Worm (Caenorhabditis elegans) whole organism, L4 larva: ENCODE measurements around the gene dkc-1.

Experiments used
- D1046.2 ChIP-seq: fragments of 200-800 bp; sonication (Bioruptor generic); IDR thresholded peaks from 2 replicates; pipeline ENCODE4 v1.3.6; 2022; ENCODE audit warnings: missing genetic modification characterization, missing compliant biosample characterization
- F10B5.3 ChIP-seq: sonication (generic microtip); optimal IDR thresholded peaks from 2 replicates; lab custom pipeline; 2016; ENCODE audit warnings: mild to moderate bottlenecking, missing genetic modification characterization, missing compliant biosample characterization
- F49E8.2 ChIP-seq: sonication (generic microtip); optimal IDR thresholded peaks from 2 replicates; lab custom pipeline; 2016; ENCODE audit warnings: missing compliant biosample characterization, mild to moderate bottlenecking, missing genetic modification characterization, borderline replicate concordance
- T26A8.4 ChIP-seq: fragments of 200-800 bp; sonication (Bioruptor generic); IDR thresholded peaks from 2 replicates; pipeline ENCODE4 v1.3.6; 2022; ENCODE audit warnings: missing genetic modification characterization, missing compliant biosample characterization
- Y48G9A.11 ChIP-seq: fragments of 200-800 bp; sonication (Bioruptor generic); IDR thresholded peaks from 2 replicates; pipeline ENCODE4 v1.3.6; 2022; ENCODE audit warnings: missing genetic modification reagents, missing genetic modification characterization, missing compliant biosample characterization
- ZK337.2 ChIP-seq: fragments of 200-800 bp; sonication (Bioruptor generic); IDR thresholded peaks from 2 replicates; pipeline ENCODE4 v1.3.6; 2022; ENCODE audit warnings: missing genetic modification reagents, missing genetic modification characterization, missing compliant biosample characterization
- ZK546.5 ChIP-seq, 2 experiments: sonication (generic microtip); optimal IDR thresholded peaks; 2 replicates each; lab custom pipeline; 2017; ENCODE audit warnings: missing biosample characterization in 2 of 2, missing genetic modification characterization in 2 of 2
- aly-2 ChIP-seq: sonication (generic microtip); optimal IDR thresholded peaks from 2 replicates; lab custom pipeline; 2018; ENCODE audit warnings: missing biosample characterization, missing genetic modification characterization
- ama-1 ChIP-seq: fragments of 150-350 bp; optimal IDR thresholded peaks from 2 replicates; lab custom pipeline; 2014; ENCODE audit warnings: inconsistent platforms, mixed read lengths
- attf-4 ChIP-seq: sonication (generic microtip); optimal IDR thresholded peaks from 3 replicates; lab custom pipeline; 2017; ENCODE audit warnings: missing biosample characterization, missing genetic modification characterization
- ceh-82 ChIP-seq: sonication (generic microtip); optimal IDR thresholded peaks from 2 replicates; lab custom pipeline; 2017; ENCODE audit warnings: missing biosample characterization, missing genetic modification characterization
- ces-1 ChIP-seq: fragments of 150-350 bp; sonication (generic microtip); optimal IDR thresholded peaks from 4 replicates; lab custom pipeline; 2014; ENCODE audit warnings: missing biosample characterization, missing genetic modification reagents, missing genetic modification characterization
- cey-2 ChIP-seq: sonication (generic microtip); optimal IDR thresholded peaks from 3 replicates; lab custom pipeline; 2017; ENCODE audit warnings: missing genetic modification characterization, mild to moderate bottlenecking, missing compliant biosample characterization, antibody characterized with exemption, borderline replicate concordance; ENCODE audit not compliant: insufficient read depth
- ctbp-1 ChIP-seq: fragments of 200-800 bp; sonication (Bioruptor generic); IDR thresholded peaks from 2 replicates; pipeline ENCODE4 v1.3.6; 2022; ENCODE audit warnings: missing genetic modification reagents, missing genetic modification characterization, missing compliant biosample characterization
- daf-12 ChIP-seq: fragments of 150-350 bp; optimal IDR thresholded peaks from 2 replicates; lab custom pipeline; 2014; ENCODE audit warnings: missing biosample characterization, missing genetic modification reagents, missing genetic modification characterization
- daf-8 ChIP-seq: fragments of 200-800 bp; sonication (Bioruptor generic); IDR thresholded peaks from 2 replicates; pipeline ENCODE4 v1.3.6; 2022; ENCODE audit warnings: missing genetic modification characterization, missing compliant biosample characterization
- dve-1 ChIP-seq: sonication (generic microtip); optimal IDR thresholded peaks from 2 replicates; lab custom pipeline; 2017; ENCODE audit warnings: antibody characterized with exemption, mild to moderate bottlenecking, missing genetic modification characterization, missing compliant biosample characterization; ENCODE audit not compliant: insufficient read depth
- fos-1 ChIP-seq: fragments of 150-350 bp; optimal IDR thresholded peaks from 2 replicates; lab custom pipeline; 2014; ENCODE audit warnings: missing biosample characterization, missing genetic modification characterization
- gei-8 ChIP-seq: fragments of 200-800 bp; sonication (Bioruptor generic); optimal IDR thresholded peaks from 2 replicates; lab custom pipeline; 2018; ENCODE audit warnings: mild to moderate bottlenecking, missing genetic modification characterization, missing compliant biosample characterization
- hif-1 ChIP-seq, 2 experiments: sonication (generic microtip); optimal IDR thresholded peaks; 2 replicates each; lab custom pipeline; 2016 to 2017; ENCODE audit warnings: missing compliant biosample characterization in 2 of 2, missing genetic modification characterization in 2 of 2, missing genetic modification reagents in 2 of 2, missing genotype in 2 of 2, mild to moderate bottlenecking in 1 of 2
- hlh-11 ChIP-seq: fragments of 200-800 bp; sonication (Bioruptor generic); optimal IDR thresholded peaks from 2 replicates; lab custom pipeline; 2018; ENCODE audit warnings: mild to moderate bottlenecking, missing genetic modification characterization, missing compliant biosample characterization
- hmg-1.1 ChIP-seq: fragments of 200-800 bp; sonication (Bioruptor generic); IDR thresholded peaks from 2 replicates; pipeline ENCODE4 v1.3.6; 2022; ENCODE audit warnings: missing genetic modification reagents, missing genetic modification characterization, missing compliant biosample characterization
- jun-1 ChIP-seq: fragments of 150-350 bp; optimal IDR thresholded peaks from 2 replicates; lab custom pipeline; 2014; ENCODE audit warnings: missing biosample characterization, missing genetic modification reagents, missing genetic modification characterization
- lim-7 ChIP-seq: fragments of 200-800 bp; sonication (Bioruptor generic); IDR thresholded peaks from 2 replicates; pipeline ENCODE4 v1.3.6; 2022; ENCODE audit warnings: missing genetic modification characterization, missing compliant biosample characterization
- lin-1 ChIP-seq: fragments of 200-800 bp; sonication (Bioruptor generic); IDR thresholded peaks from 2 replicates; pipeline ENCODE4 v1.3.6; 2022; ENCODE audit warnings: missing genetic modification reagents, missing genetic modification characterization, missing compliant biosample characterization
- lin-15B ChIP-seq: fragments of 150-350 bp; sonication (generic microtip); optimal IDR thresholded peaks from 3 replicates; lab custom pipeline; 2014; ENCODE audit warnings: missing biosample characterization, missing genetic modification characterization
- lir-3 ChIP-seq: sonication (generic microtip); optimal IDR thresholded peaks from 2 replicates; lab custom pipeline; 2016; ENCODE audit warnings: mild to moderate bottlenecking, missing genetic modification characterization, missing compliant biosample characterization
- lsy-2 ChIP-seq, 2 experiments: fragments of 150-350 bp in 1 of 2; sonication (generic microtip) in 1 of 2; optimal IDR thresholded peaks; 2 replicates each; lab custom pipeline; 2014 to 2017; ENCODE audit warnings: missing biosample characterization in 2 of 2, missing genetic modification characterization in 2 of 2
- madf-5 ChIP-seq, 2 experiments: fragments of 200-800 bp; sonication (Bioruptor generic); IDR thresholded peaks; 2 replicates each; pipeline ENCODE4 v1.3.6; 2022; ENCODE audit warnings: missing compliant biosample characterization in 2 of 2, missing genetic modification characterization in 2 of 2
- madf-9 ChIP-seq: fragments of 200-800 bp; sonication (Bioruptor generic); conservative IDR thresholded peaks from 2 replicates; pipeline ENCODE4 v1.3.6; 2022; ENCODE audit warnings: missing genetic modification reagents, missing genetic modification characterization, missing compliant biosample characterization
- mdl-1 ChIP-seq, 2 experiments: fragments of 150-350 bp in 1 of 2; sonication (generic microtip) in 1 of 2; optimal IDR thresholded peaks; 2 replicates each; lab custom pipeline; 2014 to 2017; ENCODE audit warnings: missing biosample characterization in 2 of 2, missing genetic modification characterization in 2 of 2
- mdt-29 ChIP-seq: fragments of 200-800 bp; sonication (Bioruptor generic); IDR thresholded peaks from 2 replicates; pipeline ENCODE4 v1.3.6; 2022; ENCODE audit warnings: missing genetic modification reagents, missing genetic modification characterization, missing compliant biosample characterization
- mep-1 ChIP-seq: fragments of 150-350 bp; sonication (generic microtip); optimal IDR thresholded peaks from 3 replicates; lab custom pipeline; 2014; ENCODE audit warnings: missing biosample characterization, missing genetic modification characterization
- nhr-237 ChIP-seq: sonication (generic microtip); optimal IDR thresholded peaks from 2 replicates; lab custom pipeline; 2017; ENCODE audit warnings: missing biosample characterization, missing genetic modification characterization
- nhr-25 ChIP-seq: sonication (generic microtip); optimal IDR thresholded peaks from 2 replicates; lab custom pipeline; 2017; ENCODE audit warnings: missing genetic modification characterization, mild to moderate bottlenecking, missing compliant biosample characterization, antibody characterized with exemption, moderate library complexity, borderline replicate concordance; ENCODE audit not compliant: insufficient read depth
- nhr-41 ChIP-seq: fragments of 200-800 bp; sonication (Bioruptor generic); IDR thresholded peaks from 2 replicates; pipeline ENCODE4 v1.3.6; 2022; ENCODE audit warnings: missing genetic modification reagents, missing genetic modification characterization, missing compliant biosample characterization
- nhr-48 ChIP-seq: sonication (generic microtip); optimal IDR thresholded peaks from 2 replicates; lab custom pipeline; 2016; ENCODE audit warnings: mild to moderate bottlenecking, missing genetic modification characterization, missing compliant biosample characterization
- nhr-76 ChIP-seq: fragments of 150-350 bp; optimal IDR thresholded peaks from 2 replicates; lab custom pipeline; 2014; ENCODE audit warnings: missing biosample characterization, missing genetic modification characterization
- nhr-77 ChIP-seq: fragments of 150-350 bp; optimal IDR thresholded peaks from 2 replicates; lab custom pipeline; 2014; ENCODE audit warnings: missing biosample characterization, missing genetic modification characterization
- php-3 ChIP-seq: fragments of 200-800 bp; sonication (Bioruptor generic); IDR thresholded peaks from 2 replicates; pipeline ENCODE4 v1.3.6; 2022; ENCODE audit warnings: missing genetic modification reagents, missing genetic modification characterization, missing compliant biosample characterization
- rbr-2 ChIP-seq: sonication (generic microtip); optimal IDR thresholded peaks from 2 replicates; lab custom pipeline; 2016; ENCODE audit warnings: missing genotype, missing genetic modification characterization, missing compliant biosample characterization
- saeg-2 ChIP-seq: fragments of 200-800 bp; sonication (Bioruptor generic); IDR thresholded peaks from 2 replicates; pipeline ENCODE4 v1.3.6; 2022; ENCODE audit warnings: missing genetic modification reagents, missing genetic modification characterization, missing compliant biosample characterization
- sdz-12 ChIP-seq: fragments of 200-800 bp; sonication (Bioruptor generic); optimal IDR thresholded peaks from 2 replicates; lab custom pipeline; 2018; ENCODE audit warnings: mild to moderate bottlenecking, missing genetic modification characterization, missing compliant biosample characterization
- spr-3 ChIP-seq: fragments of 200-800 bp; sonication (Bioruptor generic); optimal IDR thresholded peaks from 2 replicates; lab custom pipeline; 2018; ENCODE audit warnings: mild to moderate bottlenecking, missing genetic modification characterization, missing compliant biosample characterization
- tra-1 ChIP-seq: fragments of 200-800 bp; sonication (Bioruptor generic); IDR thresholded peaks from 2 replicates; pipeline ENCODE4 v1.3.6; 2022; ENCODE audit warnings: missing genetic modification reagents, missing genetic modification characterization, missing compliant biosample characterization
- unc-62 ChIP-seq, 3 experiments: fragments of 150-350 bp in 1 of 3; sonication (generic microtip); optimal IDR thresholded peaks in 2 of 3; peaks in 1 of 3; 1 replicate in 1 of 3; 2 replicates in 2 of 3; lab custom pipeline; 2014 to 2017; ENCODE audit warnings: missing biosample characterization in 3 of 3, missing genetic modification characterization in 3 of 3, missing genetic modification reagents in 3 of 3, missing genotype in 1 of 3
- vab-7 ChIP-seq: fragments of 200-800 bp; sonication (Bioruptor generic); IDR thresholded peaks from 2 replicates; pipeline ENCODE4 v1.3.6; 2022; ENCODE audit warnings: missing genetic modification reagents, missing genetic modification characterization, missing compliant biosample characterization

The dkc-1 gene

DNA sequence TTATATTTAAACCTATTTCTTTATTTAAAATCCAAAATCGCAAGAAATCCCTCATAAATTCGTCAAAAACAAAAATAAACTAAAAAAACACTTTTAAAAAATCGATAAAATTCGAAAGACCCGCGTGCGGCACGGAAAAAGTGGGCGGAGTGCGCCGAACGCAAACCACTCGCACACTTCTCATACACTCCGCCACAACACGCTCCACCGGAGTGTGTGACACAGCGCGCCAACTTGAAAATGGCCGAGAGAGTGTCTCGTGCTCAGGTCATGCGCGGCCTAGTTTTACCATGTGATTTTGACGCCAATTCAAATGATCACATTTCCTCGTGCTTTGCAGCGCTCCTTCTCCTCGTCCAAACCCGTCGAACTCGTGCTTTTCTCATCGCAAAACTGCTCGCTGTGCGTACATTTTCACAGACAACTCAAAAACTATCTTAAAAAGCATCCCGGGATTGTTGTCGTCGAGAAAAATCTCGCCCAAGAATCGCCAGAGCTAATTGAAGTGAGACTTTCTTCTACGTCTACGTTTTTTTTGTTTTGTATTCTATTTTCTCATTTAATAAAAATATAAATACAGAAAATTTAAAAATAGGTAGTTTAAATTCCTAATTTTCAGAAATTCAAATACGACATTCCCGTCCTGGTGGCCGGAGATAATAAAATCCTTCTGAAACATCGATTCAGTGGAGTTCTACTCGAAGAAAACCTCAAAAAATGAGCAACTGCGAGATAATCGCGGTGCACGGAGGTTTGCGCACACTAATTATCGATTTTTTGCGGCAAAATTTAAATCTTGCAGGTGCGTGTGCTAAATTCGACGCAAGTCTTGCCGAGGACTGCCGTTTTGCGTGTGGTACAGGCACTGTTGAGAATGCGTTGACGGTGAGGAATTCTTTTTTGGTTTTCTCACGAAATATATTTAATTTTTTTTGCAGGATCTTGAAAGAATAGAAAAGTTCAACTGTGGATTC lies 11.1 kb downstream of the dkc-1 start, which contains the start of gene tasp-1 (continued):
- TF ChIP-seq nhr-41 (GFP tag; lab: Robert Waterston, UW) (peak; percentile 99), madf-5 (GFP tag; IDR thresholded peaks at IDR 0.05; lab: Robert Waterston, UW) (peak; percentile 99), attf-4 (peak; percentile 79), cey-2 (tag; lab: Kevin White, UChicago) (peak; percentile 88), jun-1 (peak; percentile 98), F10B5.3 (tag; lab: Kevin White, UChicago) (peak; percentile 91), F49E8.2 (tag; lab: Kevin White, UChicago) (peak; percentile 95), hmg-1.1 (GFP tag; lab: Robert Waterston, UW) (peak; percentile 100), lsy-2 (tag; optimal IDR thresholded peaks at IDR 0.05; lab: Kevin White, UChicago) (peak; percentile 98 to 99), mdl-1 (tag; optimal IDR thresholded peaks at IDR 0.05; lab: Kevin White, UChicago) (peak; percentile 98 to 100), vab-7 (GFP tag; lab: Robert Waterston, UW) (peak; percentile 100), lin-1 (peak; percentile 99), ceh-82 (tag; lab: Kevin White, UChicago) (peak; percentile 88), sdz-12 (peak; percentile 100), nhr-48 (tag; lab: Kevin White, UChicago) (peak; percentile 97), nhr-237 (tag; lab: Kevin White, UChicago) (peak; percentile 87), mep-1 (tag; lab: Kevin White, UChicago) (peak; percentile 100), D1046.2 (GFP tag; lab: Robert Waterston, UW) (peak; percentile 98), ces-1 (GFP tag; lab: Kevin White, UChicago) (peak; percentile 94), aly-2 (tag; lab: Kevin White, UChicago) (peak; percentile 94), hlh-11 (tag; lab: Kevin White, UChicago) (peak; percentile 100), lir-3 (peak; percentile 91), rbr-2 (tag; lab: Kevin White, UChicago) (peak; percentile 100), Y48G9A.11 (GFP tag; lab: Robert Waterston, UW) (peak; percentile 96), unc-62 (GFP tag; optimal IDR thresholded peaks at IDR 0.05 in 1 of 2; lab: Kevin White, UChicago) (peak; percentile 68 to 100), unc-62 (tag; optimal IDR thresholded peaks at IDR 0.05; lab: Kevin White, UChicago) (peak; percentile 90), T26A8.4 (GFP tag; lab: Robert Waterston, UW) (peak; percentile 100), daf-8 (GFP tag; lab: Robert Waterston, UW) (peak; percentile 99), lin-15B (tag; lab: Kevin White, UChicago) (peak; percentile 99), gei-8 (peak; percentile 99), ctbp-1 (GFP tag; lab: Robert Waterston, UW) (peak; percentile 100), hif-1 (tag; optimal IDR thresholded peaks at IDR 0.05; lab: Kevin White, UChicago) (peak; percentile 95 to 99), ZK546.5 (tag; optimal IDR thresholded peaks at IDR 0.05; lab: Kevin White, UChicago) (peak in 1 of 2 experiments; percentile 89), madf-9 (GFP tag; lab: Robert Waterston, UW) (peak; percentile 100), fos-1 (tag; lab: Kevin White, UChicago) (peak; percentile 91), nhr-77 (tag; lab: Kevin White, UChicago) (peak; percentile 100), dve-1 (peak; percentile 100), saeg-2 (GFP tag; lab: Robert Waterston, UW) (peak; percentile 100), mdt-29 (peak; percentile 100), nhr-25 (tag; lab: Kevin White, UChicago) (peak; percentile 99), ama-1 (lab: Kevin White, UChicago) (peak; percentile 77), daf-12 (no peak), tra-1 (peak; percentile 100), spr-3 (GFP tag; lab: Kevin White, UChicago) (peak; percentile 99), ZK337.2 (GFP tag; lab: Robert Waterston, UW) (peak; percentile 96), lim-7 (GFP tag; lab: Robert Waterston, UW) (peak; percentile 98), php-3 (GFP tag; lab: Robert Waterston, UW) (peak; percentile 99), nhr-76 (peak; percentile 82)
